Fruit fly (Drosophila melanogaster) whole organism, embryonic: ENCODE measurements around the gene Fer3.
A peak's percentile ranks its signal among the peaks of the same experiment; 100 is the strongest.

Experiments
- Asciz ChIP-seq: fragments of 200-800 bp; sonication (Bioruptor generic); optimal IDR thresholded peaks from 2 replicates; lab custom pipeline; 2017; ENCODE audit warnings: missing biosample characterization, mild to moderate bottlenecking, missing genetic modification characterization, missing genetic modification reagents
- Awh ChIP-seq: fragments of 200-800 bp; sonication (Bioruptor generic); IDR thresholded peaks from 2 replicates; pipeline ENCODE4, ENCODE4 v1.3.6; 2022; ENCODE audit warnings: missing biosample characterization, missing genetic modification characterization
- Blimp-1 ChIP-seq: fragments of 200-800 bp; sonication (Bioruptor generic); optimal IDR thresholded peaks from 3 replicates; lab custom pipeline; 2018; ENCODE audit warnings: missing biosample characterization, missing genetic modification characterization, mild to moderate bottlenecking, moderate library complexity, missing genetic modification reagents
- Bteb2 ChIP-seq: fragments of 200-800 bp; sonication (Bioruptor generic); optimal IDR thresholded peaks from 2 replicates; lab custom pipeline; 2016; ENCODE audit warnings: missing biosample characterization, missing genetic modification characterization
- CG10209 ChIP-seq: fragments of 200-800 bp; sonication (Bioruptor generic); optimal IDR thresholded peaks from 3 replicates; lab custom pipeline; 2017; ENCODE audit warnings: missing biosample characterization, mild to moderate bottlenecking, missing genetic modification characterization, missing genetic modification reagents
- CG12942 ChIP-seq: fragments of 200-800 bp; sonication (Bioruptor generic); optimal IDR thresholded peaks from 3 replicates; lab custom pipeline; 2016; ENCODE audit warnings: missing biosample characterization, missing genetic modification characterization
- CG13123 ChIP-seq: fragments of 200-800 bp; sonication (Bioruptor generic); optimal IDR thresholded peaks from 2 replicates; lab custom pipeline; 2016; ENCODE audit warnings: missing biosample characterization, missing genetic modification characterization
- CG13287 ChIP-seq: fragments of 200-800 bp; sonication (Bioruptor generic); IDR thresholded peaks from 2 replicates; pipeline ENCODE4 v1.3.6; 2022; ENCODE audit warnings: missing biosample characterization, missing genetic modification characterization; ENCODE audit not compliant: partially characterized antibody
- CG17802 ChIP-seq: fragments of 200-800 bp; sonication (Bioruptor generic); optimal IDR thresholded peaks from 2 replicates; lab custom pipeline; 2018; ENCODE audit warnings: missing biosample characterization, mild to moderate bottlenecking, missing genetic modification characterization, moderate library complexity
- CG17912 ChIP-seq: fragments of 200-800 bp; sonication (Bioruptor generic); optimal IDR thresholded peaks from 2 replicates; lab custom pipeline; 2018; ENCODE audit warnings: missing biosample characterization, mild to moderate bottlenecking, missing genetic modification characterization
- CG2678 ChIP-seq: fragments of 200-800 bp; sonication (Bioruptor generic); optimal IDR thresholded peaks from 3 replicates; lab custom pipeline; 2019; ENCODE audit warnings: missing biosample characterization, mild to moderate bottlenecking, missing genetic modification characterization, moderate library complexity
- CG3407 ChIP-seq: fragments of 200-800 bp; sonication (Bioruptor generic); optimal IDR thresholded peaks from 2 replicates; lab custom pipeline; 2018; ENCODE audit warnings: missing biosample characterization, mild to moderate bottlenecking, missing genetic modification characterization
- CG6272 ChIP-seq: fragments of 200-800 bp; sonication (Bioruptor generic); IDR thresholded peaks from 2 replicates; pipeline ENCODE4 v1.3.6; 2022; ENCODE audit warnings: missing biosample characterization, missing genetic modification characterization
- CG7745 ChIP-seq: fragments of 200-800 bp; sonication (Bioruptor generic); optimal IDR thresholded peaks from 2 replicates; lab custom pipeline; 2018; ENCODE audit warnings: missing biosample characterization, mild to moderate bottlenecking, missing genetic modification characterization, moderate library complexity
- CG7963 ChIP-seq: fragments of 200-800 bp; sonication (Bioruptor generic); IDR thresholded peaks from 3 replicates; pipeline ENCODE4 v1.3.6; 2022; ENCODE audit warnings: missing biosample characterization, missing genetic modification characterization; ENCODE audit not compliant: partially characterized antibody
- CTCF ChIP-seq: fragments of 200-800 bp; sonication (Bioruptor generic); optimal IDR thresholded peaks from 2 replicates; lab custom pipeline; 2017; ENCODE audit warnings: missing biosample characterization, mild to moderate bottlenecking, missing genetic modification characterization, moderate library complexity
- D ChIP-seq, 2 experiments: fragments of 200-800 bp in 1 of 2; fragments of >200 bp in 1 of 2; sonication (Bioruptor generic) in 1 of 2; optimal IDR thresholded peaks; 2 replicates in 1 of 2; 3 replicates in 1 of 2; lab custom pipeline; 2017; ENCODE audit warnings: mild to moderate bottlenecking in 1 of 2, missing biosample characterization in 1 of 2, missing genetic modification characterization in 1 of 2, missing genetic modification reagents in 1 of 2
- Dll ChIP-seq: fragments of 200-800 bp; sonication (Bioruptor generic); IDR thresholded peaks from 4 replicates; pipeline ENCODE4 v1.3.6; 2022; ENCODE audit warnings: missing biosample characterization, missing genetic modification characterization; ENCODE audit not compliant: partially characterized antibody
- GATAe ChIP-seq: fragments of 200-800 bp; sonication (Bioruptor generic); conservative IDR thresholded peaks from 2 replicates; pipeline ENCODE4 v1.3.6; 2022; ENCODE audit warnings: missing biosample characterization, missing genetic modification characterization
- H15 ChIP-seq: fragments of 200-800 bp; sonication (Bioruptor generic); IDR thresholded peaks from 3 replicates; pipeline ENCODE4 v1.3.6; 2022; ENCODE audit warnings: missing biosample characterization, missing genetic modification characterization
- HLH54F ChIP-seq: fragments of 200-800 bp; sonication (Bioruptor generic); optimal IDR thresholded peaks from 3 replicates; lab custom pipeline; 2016; ENCODE audit warnings: missing biosample characterization, missing genetic modification characterization
- NC2β ChIP-seq: fragments of 200-800 bp; sonication (Bioruptor generic); optimal IDR thresholded peaks from 2 replicates; lab custom pipeline; 2016; ENCODE audit warnings: missing biosample characterization, missing genetic modification characterization
- NFAT ChIP-seq: fragments of 200-800 bp; sonication (Bioruptor generic); IDR thresholded peaks from 2 replicates; pipeline ENCODE4 v1.3.6; 2022; ENCODE audit warnings: missing biosample characterization, missing genetic modification characterization
- Nf-YA ChIP-seq: fragments of 200-800 bp; sonication (Bioruptor generic); IDR thresholded peaks from 2 replicates; pipeline ENCODE4 v1.3.6; 2022; ENCODE audit warnings: missing biosample characterization, missing genetic modification characterization
- Oli ChIP-seq: fragments of 200-800 bp; sonication (Bioruptor generic); optimal IDR thresholded peaks from 2 replicates; lab custom pipeline; 2018; ENCODE audit warnings: missing biosample characterization, mild to moderate bottlenecking, missing genetic modification characterization, moderate library complexity
- TFAM ChIP-seq: fragments of 200-800 bp; sonication (Bioruptor generic); optimal IDR thresholded peaks from 2 replicates; lab custom pipeline; 2017; ENCODE audit warnings: missing biosample characterization, missing genetic modification characterization, inconsistent platforms
- Vsx1 ChIP-seq: fragments of 200-800 bp; sonication (Bioruptor generic); optimal IDR thresholded peaks from 2 replicates; lab custom pipeline; 2017; ENCODE audit warnings: missing biosample characterization, mild to moderate bottlenecking, missing genetic modification characterization, missing genetic modification reagents
- Xrp1 ChIP-seq: fragments of 200-800 bp; sonication (Bioruptor generic); IDR thresholded peaks from 2 replicates; pipeline ENCODE4 v1.3.6; 2022; ENCODE audit warnings: missing biosample characterization, missing genetic modification characterization
- al ChIP-seq: fragments of 200-800 bp; sonication (Bioruptor generic); IDR thresholded peaks from 2 replicates; pipeline ENCODE4 v1.3.6; 2022; ENCODE audit warnings: missing biosample characterization, missing genetic modification characterization
- amos ChIP-seq: fragments of 200-800 bp; sonication (Bioruptor generic); IDR thresholded peaks from 2 replicates; pipeline ENCODE4 v1.3.6; 2022; ENCODE audit warnings: missing biosample characterization, missing genetic modification characterization; ENCODE audit not compliant: partially characterized antibody
- ci ChIP-seq: fragments of 200-800 bp; sonication (Bioruptor generic); IDR thresholded peaks from 3 replicates; pipeline ENCODE4 v1.3.6; 2022; ENCODE audit warnings: missing biosample characterization, missing genetic modification characterization
- en ChIP-seq: fragments of 200-800 bp; sonication (Bioruptor generic); optimal IDR thresholded peaks from 2 replicates; lab custom pipeline; 2016; ENCODE audit warnings: missing biosample characterization, missing genetic modification characterization
- fd3F ChIP-seq: fragments of 200-800 bp; sonication (Bioruptor generic); optimal IDR thresholded peaks from 2 replicates; lab custom pipeline; 2018; ENCODE audit warnings: missing biosample characterization, mild to moderate bottlenecking, missing genetic modification characterization, moderate library complexity
- grn ChIP-seq: fragments of 200-800 bp; sonication (Bioruptor generic); optimal IDR thresholded peaks from 3 replicates; lab custom pipeline; 2017; ENCODE audit warnings: missing biosample characterization, missing genetic modification characterization
- gro ChIP-seq: fragments of 200-800 bp; sonication (Bioruptor generic); optimal IDR thresholded peaks from 2 replicates; lab custom pipeline; 2016; ENCODE audit warnings: missing biosample characterization, missing genetic modification characterization
- ham ChIP-seq: fragments of 200-800 bp; sonication (Bioruptor generic); IDR thresholded peaks from 2 replicates; pipeline ENCODE4 v1.3.6; 2022; ENCODE audit warnings: missing biosample characterization, missing genetic modification characterization
- her ChIP-seq: fragments of 200-800 bp; sonication (Bioruptor generic); optimal IDR thresholded peaks from 2 replicates; lab custom pipeline; 2016; ENCODE audit warnings: missing biosample characterization, missing genetic modification characterization
- hkb ChIP-seq, 2 experiments: fragments of 200-800 bp in 1 of 2; fragments of >200 bp in 1 of 2; sonication (Bioruptor generic) in 1 of 2; IDR thresholded peaks in 1 of 2; optimal IDR thresholded peaks in 1 of 2; 2 replicates each; pipeline versions ENCODE4 v1.3.6 to Lab custom; 2017 to 2022; ENCODE audit warnings: missing biosample characterization in 1 of 2, missing genetic modification characterization in 1 of 2
- hth ChIP-seq: fragments of >200 bp; optimal IDR thresholded peaks from 2 replicates; lab custom pipeline; 2017; ENCODE audit warnings: inconsistent platforms
- jigr1 ChIP-seq: fragments of 200-800 bp; sonication (Bioruptor generic); IDR thresholded peaks from 3 replicates; pipeline ENCODE4 v1.3.6; 2022; ENCODE audit warnings: missing biosample characterization, missing genetic modification characterization
- org-1 ChIP-seq: fragments of 200-800 bp; sonication (Bioruptor generic); optimal IDR thresholded peaks from 2 replicates; lab custom pipeline; 2017; ENCODE audit warnings: missing biosample characterization, missing genetic modification characterization
- slbo ChIP-seq: fragments of 200-800 bp; sonication (Bioruptor generic); IDR thresholded peaks from 2 replicates; pipeline ENCODE4 v1.3.6; 2022; ENCODE audit warnings: missing biosample characterization, missing genetic modification characterization
- sr ChIP-seq: fragments of 200-800 bp; sonication (Bioruptor generic); IDR thresholded peaks from 3 replicates; pipeline ENCODE4 v1.3.6; 2022; ENCODE audit warnings: missing biosample characterization, missing genetic modification characterization
- sug ChIP-seq: fragments of 200-800 bp; optimal IDR thresholded peaks from 2 replicates; lab custom pipeline; 2019; ENCODE audit warnings: missing biosample characterization, mild to moderate bottlenecking, missing genetic modification characterization, moderate library complexity
- trem ChIP-seq: fragments of 200-800 bp; optimal IDR thresholded peaks from 3 replicates; lab custom pipeline; 2019; ENCODE audit warnings: missing biosample characterization, mild to moderate bottlenecking, missing genetic modification characterization, moderate library complexity
- ttk ChIP-seq: fragments of 200-800 bp; sonication (Bioruptor generic); IDR thresholded peaks from 2 replicates; pipeline ENCODE4 v2.1.2; 2022; ENCODE audit warnings: missing biosample characterization, missing genetic modification characterization
- unpg ChIP-seq: fragments of 200-800 bp; sonication (Bioruptor generic); optimal IDR thresholded peaks from 3 replicates; lab custom pipeline; 2018; ENCODE audit warnings: missing biosample characterization, mild to moderate bottlenecking, missing genetic modification characterization, moderate library complexity
- wek ChIP-seq: fragments of 200-800 bp; sonication (Bioruptor generic); optimal IDR thresholded peaks from 3 replicates; lab custom pipeline; 2018; ENCODE audit warnings: missing biosample characterization, mild to moderate bottlenecking, missing genetic modification characterization, moderate library complexity
- wor ChIP-seq: fragments of 200-800 bp; sonication (Bioruptor generic); IDR thresholded peaks from 2 replicates; pipeline ENCODE4 v1.3.6; 2022; ENCODE audit warnings: missing biosample characterization, missing genetic modification characterization
- zfh1 ChIP-seq: fragments of 200-800 bp; sonication (Bioruptor generic); IDR thresholded peaks from 3 replicates; pipeline ENCODE4 v1.3.6; 2022; ENCODE audit warnings: missing biosample characterization, missing genetic modification characterization

Gene Fer3

dm6 chr3R:11656614-11657216, 37.4 kb downstream of the Fer3 start (continued):
- TF ChIP-seq TFAM (GFP tag; lab: Kevin White, UChicago): peak; percentile 68
- peak; percentile 96 for TF ChIP-seq Nf-YA (GFP tag; lab: Robert Waterston, UW)
- peak; percentile 96 for TF ChIP-seq HLH54F (GFP tag; lab: Kevin White, UChicago)
- peak; percentile 86 for TF ChIP-seq CG17802 (tag; lab: Kevin White, UChicago)
- TF ChIP-seq ttk: peak; percentile 95
- TF ChIP-seq Blimp-1 (GFP tag; lab: Kevin White, UChicago): peak; percentile 95
- TF ChIP-seq Asciz (GFP tag; lab: Kevin White, UChicago): peak; percentile 93
- peak; percentile 92 for TF ChIP-seq org-1 (GFP tag; lab: Kevin White, UChicago)
- TF ChIP-seq NFAT (GFP tag; lab: Robert Waterston, UW): peak; percentile 98
- peak; percentile 98 for TF ChIP-seq ci (GFP tag; lab: Robert Waterston, UW)
- TF ChIP-seq wek (GFP tag; lab: Kevin White, UChicago): peak; percentile 84
- peak; percentile 97 for TF ChIP-seq al (GFP tag; lab: Robert Waterston, UW)
- TF ChIP-seq D (optimal IDR thresholded peaks at IDR 0.05; lab: Kevin White, UChicago): no peak
- TF ChIP-seq D (GFP tag; optimal IDR thresholded peaks at IDR 0.05; lab: Kevin White, UChicago): peak; percentile 86
- peak; percentile 97 for TF ChIP-seq zfh1
- peak; percentile 98 for TF ChIP-seq CG2678
- TF ChIP-seq Dll (GFP tag; lab: Robert Waterston, UW): no peak
- TF ChIP-seq Vsx1 (GFP tag; lab: Kevin White, UChicago): peak; percentile 90
- TF ChIP-seq CG3407 (GFP tag; lab: Kevin White, UChicago): peak; percentile 94
- peak; percentile 95 for TF ChIP-seq CG10209 (GFP tag; lab: Kevin White, UChicago)
- peak; percentile 97 for TF ChIP-seq unpg (GFP tag; lab: Kevin White, UChicago)
- peak; percentile 97 for TF ChIP-seq gro (GFP tag; lab: Kevin White, UChicago)
- TF ChIP-seq trem: peak; percentile 92
- peak; percentile 88 for TF ChIP-seq en (GFP tag; lab: Kevin White, UChicago)
- no peak for TF ChIP-seq CG7963 (GFP tag; lab: Robert Waterston, UW)
- peak; percentile 95 for TF ChIP-seq NC2β (GFP tag; lab: Kevin White, UChicago)
- TF ChIP-seq CTCF (GFP tag; lab: Kevin White, UChicago): peak; percentile 53
- peak; percentile 94 for TF ChIP-seq CG12942 (GFP tag; lab: Kevin White, UChicago)
- TF ChIP-seq wor (GFP tag; lab: Robert Waterston, UW): peak; percentile 93
- TF ChIP-seq hkb (optimal IDR thresholded peaks at IDR 0.05; lab: Kevin White, UChicago): no peak
- peak; percentile 98 for TF ChIP-seq hkb (GFP tag; IDR thresholded peaks at IDR 0.05; lab: Robert Waterston, UW)
- peak; percentile 88 for TF ChIP-seq GATAe (GFP tag; lab: Robert Waterston, UW)
- peak; percentile 85 for TF ChIP-seq sug (tag; lab: Kevin White, UChicago)
- TF ChIP-seq CG13123 (GFP tag; lab: Kevin White, UChicago): peak; percentile 93
- TF ChIP-seq grn (GFP tag; lab: Kevin White, UChicago): peak; percentile 62
- peak; percentile 97 for TF ChIP-seq Awh
- no peak for TF ChIP-seq CG13287
- peak; percentile 95 for TF ChIP-seq CG6272
- TF ChIP-seq Bteb2 (GFP tag; lab: Kevin White, UChicago): peak; percentile 96
- TF ChIP-seq amos: no peak
- TF ChIP-seq sr (GFP tag; lab: Robert Waterston, UW): peak; percentile 84
- TF ChIP-seq jigr1 (GFP tag; lab: Robert Waterston, UW): peak; percentile 84; the same call in 2 of the 3 replicates
- peak; percentile 97 for TF ChIP-seq H15
- peak; percentile 68 for TF ChIP-seq CG7745 (tag; lab: Kevin White, UChicago)
- peak; percentile 98 for TF ChIP-seq slbo (GFP tag; lab: Robert Waterston, UW)
- TF ChIP-seq CG17912 (GFP tag; lab: Kevin White, UChicago): peak; percentile 41
- TF ChIP-seq fd3F (GFP tag; lab: Kevin White, UChicago): peak; percentile 96
- TF ChIP-seq hth (lab: Kevin White, UChicago): no peak
- TF ChIP-seq Xrp1 (GFP tag; lab: Robert Waterston, UW): peak; percentile 97
- peak; percentile 92 for TF ChIP-seq ham (GFP tag; lab: Robert Waterston, UW)
- TF ChIP-seq Oli (tag; lab: Kevin White, UChicago): peak; percentile 96
- TF ChIP-seq her (GFP tag; lab: Kevin White, UChicago): peak; percentile 91
